Fruit fly (Drosophila melanogaster) whole organism, pupa: ENCODE measurements around the gene mthl14.
A peak's percentile ranks its signal among the peaks of the same experiment; 100 is the strongest.

Experiments
- CG10348 ChIP-seq: fragments of 200-800 bp; sonication (Bioruptor generic); IDR thresholded peaks from 2 replicates; pipeline ENCODE4 v1.3.6; 2022; ENCODE audit warnings: missing biosample characterization, missing genetic modification characterization
- CG12605 ChIP-seq: fragments of 200-800 bp; sonication (Bioruptor generic); IDR thresholded peaks from 2 replicates; pipeline ENCODE4 v1.3.6; 2022; ENCODE audit warnings: missing biosample characterization, missing genetic modification characterization
- CG13204 ChIP-seq: fragments of 200-800 bp; sonication (Bioruptor generic); optimal IDR thresholded peaks from 2 replicates; lab custom pipeline; 2018; ENCODE audit warnings: missing biosample characterization, mild to moderate bottlenecking, missing genetic modification characterization, moderate library complexity
- CG14655 ChIP-seq: fragments of 200-800 bp; sonication (Bioruptor generic); optimal IDR thresholded peaks from 3 replicates; lab custom pipeline; 2017; ENCODE audit warnings: mild to moderate bottlenecking, missing biosample characterization, missing genetic modification reagents, missing genetic modification characterization
- CG15710 ChIP-seq: fragments of 200-800 bp; sonication (Bioruptor generic); optimal IDR thresholded peaks from 2 replicates; lab custom pipeline; 2018; ENCODE audit warnings: missing biosample characterization, mild to moderate bottlenecking, missing genetic modification characterization, moderate library complexity
- CG17806 ChIP-seq: fragments of 200-800 bp; sonication (Bioruptor generic); optimal IDR thresholded peaks from 2 replicates; lab custom pipeline; 2018; ENCODE audit warnings: missing biosample characterization, mild to moderate bottlenecking, missing genetic modification characterization, moderate library complexity
- CG32121 ChIP-seq: fragments of 200-800 bp; sonication (Bioruptor generic); IDR thresholded peaks from 2 replicates; pipeline ENCODE4 v1.3.6; 2022; ENCODE audit warnings: missing biosample characterization, missing genetic modification characterization
- CG34367 ChIP-seq: fragments of 200-800 bp; sonication (Bioruptor generic); optimal IDR thresholded peaks from 2 replicates; lab custom pipeline; 2018; ENCODE audit warnings: missing biosample characterization, mild to moderate bottlenecking, missing genetic modification characterization
- CG4496 ChIP-seq: fragments of 200-800 bp; sonication (Bioruptor generic); IDR thresholded peaks from 3 replicates; pipeline ENCODE4 v1.3.6; 2022; ENCODE audit warnings: missing biosample characterization, missing genetic modification characterization
- CG8159 ChIP-seq: fragments of 200-800 bp; sonication (Bioruptor generic); optimal IDR thresholded peaks from 3 replicates; lab custom pipeline; 2018; ENCODE audit warnings: missing biosample characterization, mild to moderate bottlenecking, missing genetic modification characterization, moderate library complexity
- CG8301 ChIP-seq: fragments of 200-800 bp; sonication (Bioruptor generic); optimal IDR thresholded peaks from 2 replicates; lab custom pipeline; 2018; ENCODE audit warnings: missing biosample characterization, mild to moderate bottlenecking, missing genetic modification characterization
- CG9948 ChIP-seq: fragments of 200-800 bp; sonication (Bioruptor generic); optimal IDR thresholded peaks from 2 replicates; lab custom pipeline; 2018; ENCODE audit warnings: missing biosample characterization, mild to moderate bottlenecking, missing genetic modification characterization, moderate library complexity
- D1 ChIP-seq: fragments of 200-800 bp; sonication (Bioruptor generic); optimal IDR thresholded peaks from 2 replicates; lab custom pipeline; 2018; ENCODE audit warnings: missing biosample characterization, mild to moderate bottlenecking, missing genetic modification characterization, moderate library complexity
- EcR ChIP-seq: fragments of 200-800 bp; sonication (Bioruptor generic); optimal IDR thresholded peaks from 3 replicates; lab custom pipeline; 2019; ENCODE audit warnings: missing biosample characterization, missing genetic modification characterization, mild to moderate bottlenecking, moderate library complexity, missing genetic modification reagents
- Ets98B ChIP-seq: fragments of 200-800 bp; sonication (Bioruptor generic); IDR thresholded peaks from 2 replicates; pipeline ENCODE4 v1.3.6; 2022; ENCODE audit warnings: missing biosample characterization, missing genetic modification characterization
- Pif1A ChIP-seq: fragments of 200-800 bp; sonication (Bioruptor generic); optimal IDR thresholded peaks from 3 replicates; lab custom pipeline; 2016; ENCODE audit warnings: missing biosample characterization, missing genetic modification characterization
- Pif1B ChIP-seq: fragments of 200-800 bp; sonication (Bioruptor generic); optimal IDR thresholded peaks from 3 replicates; lab custom pipeline; 2016; ENCODE audit warnings: missing biosample characterization, missing genetic modification characterization
- Snoo ChIP-seq: fragments of 200-800 bp; sonication (Bioruptor generic); optimal IDR thresholded peaks from 3 replicates; lab custom pipeline; 2017; ENCODE audit warnings: missing biosample characterization, mild to moderate bottlenecking, missing genetic modification characterization, inconsistent platforms
- fd96Ca ChIP-seq: fragments of 200-800 bp; sonication (Bioruptor generic); IDR thresholded peaks from 3 replicates; pipeline ENCODE4 v1.3.6; 2022; ENCODE audit warnings: missing biosample characterization, missing genetic modification characterization
- gl ChIP-seq: fragments of 200-800 bp; sonication (Bioruptor generic); optimal IDR thresholded peaks from 2 replicates; lab custom pipeline; 2018; ENCODE audit warnings: missing biosample characterization, mild to moderate bottlenecking, missing genetic modification characterization
- rn ChIP-seq: fragments of 200-800 bp; sonication (Bioruptor generic); IDR thresholded peaks from 2 replicates; pipeline ENCODE4 v1.3.6; 2022; ENCODE audit warnings: missing biosample characterization, missing genetic modification characterization

The mthl14 gene

DNA sequence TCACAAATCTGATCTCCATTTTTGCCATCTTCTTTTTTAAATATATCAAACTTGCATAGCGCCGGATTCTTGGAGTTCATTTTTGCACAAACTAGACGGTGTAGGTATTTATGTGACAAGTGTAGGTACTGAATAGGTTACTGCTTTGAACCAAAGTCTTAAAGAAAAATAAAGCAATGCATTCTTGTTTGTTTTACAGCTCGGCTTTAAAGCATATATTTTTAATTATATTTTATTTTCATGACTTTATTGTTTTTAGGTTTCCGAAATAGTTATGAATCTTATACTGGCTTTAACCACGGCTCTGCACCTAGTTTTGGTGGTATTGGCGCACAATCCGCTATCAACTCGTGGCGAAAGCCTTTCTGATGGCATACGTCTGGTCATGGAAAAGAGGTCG, 26.0 kb downstream of the mthl14 start, which contains the start of gene CG32845:
CG32845 (minus strand) TSS at position 101 of the 400 bp plus-strand sequence.
- TF ChIP-seq Ets98B (GFP tag; lab: Robert Waterston, UW), result no peak
- no peak for TF ChIP-seq CG13204
- TF ChIP-seq CG32121 (GFP tag; lab: Robert Waterston, UW), result no peak
- TF ChIP-seq Pif1B (GFP tag; lab: Kevin White, UChicago), result no peak
- no peak for TF ChIP-seq CG34367 (tag; lab: Kevin White, UChicago)
- TF ChIP-seq rn (GFP tag; lab: Robert Waterston, UW), result no peak
- TF ChIP-seq CG9948 (tag; lab: Kevin White, UChicago), result no peak
- TF ChIP-seq D1, result no peak
- no peak for TF ChIP-seq CG10348 (GFP tag; lab: Robert Waterston, UW)
- TF ChIP-seq CG12605 (GFP tag; lab: Robert Waterston, UW), result no peak
- TF ChIP-seq fd96Ca, result no peak
- TF ChIP-seq CG17806 (tag; lab: Kevin White, UChicago), result no peak
- TF ChIP-seq CG15710 (tag; lab: Kevin White, UChicago), result no peak
- TF ChIP-seq Snoo (tag; lab: Kevin White, UChicago), result no peak
- no peak for TF ChIP-seq CG8301
- no peak for TF ChIP-seq EcR (GFP tag; lab: Kevin White, UChicago)
- TF ChIP-seq CG14655, result no peak
- no peak for TF ChIP-seq Pif1A (GFP tag; lab: Kevin White, UChicago)
- TF ChIP-seq gl (tag; lab: Kevin White, UChicago), result no peak

DNA sequence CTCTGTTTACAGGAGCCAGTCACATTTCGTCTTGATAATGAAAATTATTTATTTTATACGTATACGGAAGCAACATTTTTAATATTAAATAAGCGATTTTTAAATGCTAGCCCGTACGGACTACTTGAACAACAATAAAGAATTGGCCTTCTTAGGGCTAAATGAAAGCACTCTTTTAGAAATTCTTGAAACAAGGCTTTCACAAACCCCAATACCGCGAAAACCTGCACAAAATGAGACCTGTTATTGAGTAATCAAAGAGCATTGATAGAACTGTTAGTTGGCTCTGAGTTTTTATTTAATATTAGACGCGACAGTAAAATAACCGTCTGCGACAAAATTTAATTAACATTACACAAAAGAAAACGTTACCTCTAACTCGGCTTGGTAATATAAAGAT, 27.6 kb downstream of the mthl14 start, which contains the start of gene ttm2:
ttm2 (plus strand) TSS at position 301 of the 400 bp plus-strand sequence.
- TF ChIP-seq gl (tag; lab: Kevin White, UChicago) (no peak), Ets98B (GFP tag; lab: Robert Waterston, UW) (no peak), Pif1B (GFP tag; lab: Kevin White, UChicago) (no peak), CG4496 (no peak), CG34367 (tag; lab: Kevin White, UChicago) (no peak), CG9948 (tag; lab: Kevin White, UChicago) (no peak)

DNA sequence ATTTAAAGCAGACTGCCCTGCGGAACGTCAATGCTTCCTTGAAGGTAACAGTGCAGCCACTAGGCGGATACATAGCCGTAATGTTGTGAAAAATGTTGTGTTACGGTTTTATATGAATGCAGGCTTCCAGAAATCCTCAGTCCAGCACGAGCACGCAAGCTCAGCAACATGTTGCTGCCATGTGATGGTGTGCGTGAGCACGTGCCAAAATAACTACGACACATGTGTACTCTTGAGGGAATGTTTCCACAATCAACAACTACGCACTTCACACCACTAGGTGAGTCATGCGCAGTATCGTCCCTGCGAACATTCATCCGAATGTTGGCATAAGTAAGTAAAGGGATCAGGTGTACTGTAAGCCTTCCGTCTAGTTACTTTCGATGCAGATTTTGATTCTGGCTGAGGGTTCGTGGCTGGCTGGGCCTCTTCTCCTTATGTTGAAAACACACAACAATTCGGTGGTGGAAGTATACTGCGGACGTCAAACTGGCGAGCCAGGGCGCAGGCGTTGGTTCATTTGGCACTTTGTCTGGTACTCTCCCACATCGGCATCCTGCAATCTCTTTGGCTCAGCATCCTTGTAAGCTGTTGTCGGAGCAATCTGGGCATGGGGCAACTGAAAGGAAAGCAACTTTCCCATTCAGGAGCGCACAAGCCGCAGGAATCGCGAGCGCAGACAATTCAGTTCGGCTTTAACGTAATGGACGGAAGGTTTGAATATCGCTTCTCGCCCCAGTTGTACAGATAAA, 29.6 kb downstream of the mthl14 start, which contains the start of gene RhoGEF3:
RhoGEF3 (plus strand) TSS at position 702 of the 752 bp plus-strand sequence.
- TF ChIP-seq rn (GFP tag; lab: Robert Waterston, UW), result no peak
- TF ChIP-seq CG4496, result no peak
- no peak for TF ChIP-seq CG8159
- no peak for TF ChIP-seq gl (tag; lab: Kevin White, UChicago)
- no peak for TF ChIP-seq CG10348 (GFP tag; lab: Robert Waterston, UW)
- TF ChIP-seq D1, result no peak
- TF ChIP-seq CG9948 (tag; lab: Kevin White, UChicago), result no peak
- no peak for TF ChIP-seq Pif1A (GFP tag; lab: Kevin White, UChicago)
- no peak for TF ChIP-seq CG12605 (GFP tag; lab: Robert Waterston, UW)
- no peak for TF ChIP-seq Pif1B (GFP tag; lab: Kevin White, UChicago)
- TF ChIP-seq EcR (GFP tag; lab: Kevin White, UChicago), result no peak
- TF ChIP-seq fd96Ca, result no peak

DNA sequence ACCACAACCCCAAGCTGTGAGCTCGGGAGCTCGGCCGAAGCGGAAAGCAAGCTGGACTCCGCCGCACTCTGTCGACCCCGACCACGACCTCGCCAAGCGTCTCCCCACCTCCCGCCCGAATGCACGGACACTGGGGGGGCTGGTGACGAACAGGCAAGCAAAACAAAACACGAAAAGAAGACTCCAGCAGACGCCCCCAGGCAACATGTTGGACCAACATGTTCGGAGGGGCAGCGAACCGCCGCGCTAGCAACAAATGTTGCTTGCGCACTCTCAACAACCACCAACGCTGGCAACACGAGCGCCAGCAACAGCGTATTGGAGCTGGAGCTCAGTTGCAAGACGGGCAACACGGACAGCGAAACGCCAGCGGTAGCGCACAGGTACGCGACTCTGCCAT, 35.0 kb downstream of the mthl14 start:
- TF ChIP-seq CG15710 (tag; lab: Kevin White, UChicago) (no peak), CG13204 (peak; percentile 87), EcR (GFP tag; lab: Kevin White, UChicago) (peak; percentile 58), Ets98B (GFP tag; lab: Robert Waterston, UW) (peak; percentile 18; the same call in 1 of the 2 replicates), rn (GFP tag; lab: Robert Waterston, UW) (no peak), CG4496 (peak; percentile 57; the same call in 2 of the 3 replicates), CG12605 (GFP tag; lab: Robert Waterston, UW) (peak; percentile 45; the same call in 1 of the 2 replicates)

DNA sequence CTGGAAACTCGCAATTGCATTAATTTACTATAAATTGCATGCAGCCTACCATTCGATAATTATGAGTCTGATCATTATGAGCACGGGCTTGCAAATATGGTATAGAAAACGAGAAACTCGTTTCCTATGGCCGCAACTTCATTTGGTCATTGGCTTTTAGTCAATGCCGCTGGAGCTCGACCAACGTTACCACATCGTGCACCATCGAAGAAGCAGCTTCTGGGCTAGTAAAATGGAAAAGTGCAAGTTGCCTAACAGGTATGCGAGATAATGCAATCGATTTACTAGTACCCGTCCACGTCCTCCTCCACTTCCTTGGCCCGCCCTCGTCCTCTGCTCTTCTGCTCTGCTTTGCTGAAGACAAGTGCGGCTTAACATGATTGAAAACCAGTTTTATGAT, 37.0 kb downstream of the mthl14 start:
- TF ChIP-seq Snoo (tag; lab: Kevin White, UChicago) (no peak), CG10348 (GFP tag; lab: Robert Waterston, UW) (0 out of 2 replicates have a peak, but pooled peaks have one; percentile 10), rn (GFP tag; lab: Robert Waterston, UW) (no peak), CG8301 (peak; percentile 28), CG8159 (no peak), EcR (GFP tag; lab: Kevin White, UChicago) (peak; percentile 82), D1 (no peak), CG13204 (no peak), CG17806 (tag; lab: Kevin White, UChicago) (no peak), Pif1B (GFP tag; lab: Kevin White, UChicago) (no peak), CG15710 (tag; lab: Kevin White, UChicago) (no peak), Pif1A (GFP tag; lab: Kevin White, UChicago) (no peak), CG4496 (0 out of 3 replicates have a peak, but pooled peaks have one; percentile 31)

DNA sequence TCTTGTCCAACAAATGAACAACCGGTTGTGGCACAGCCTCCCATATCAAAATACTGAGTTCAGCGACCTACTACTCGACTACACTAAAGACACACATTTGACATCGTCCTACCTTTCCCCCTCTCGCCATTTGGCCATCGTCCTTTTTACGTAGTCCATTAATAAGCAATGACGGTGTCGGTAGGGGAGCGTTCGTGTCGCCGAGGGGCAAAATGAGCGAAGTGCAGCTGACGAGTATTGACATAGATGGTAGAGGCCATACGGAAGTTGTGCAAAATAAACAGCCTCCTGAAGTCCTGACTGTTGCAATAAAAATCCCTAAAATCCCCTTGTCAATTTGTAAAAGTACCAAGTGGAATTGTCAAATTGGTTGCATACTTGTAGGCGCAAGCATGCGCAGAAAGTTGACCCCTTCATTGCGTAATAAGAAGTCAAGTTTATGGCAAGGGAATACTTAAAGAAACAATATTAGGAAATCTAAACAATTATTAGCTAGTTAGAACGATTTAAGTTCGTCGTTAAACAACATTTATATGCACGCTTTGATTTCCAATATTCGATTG, 44.4 kb downstream of the mthl14 start:
- TF ChIP-seq CG34367 (tag; lab: Kevin White, UChicago), result no peak
- TF ChIP-seq CG13204, result no peak
- no peak for TF ChIP-seq rn (GFP tag; lab: Robert Waterston, UW)
- no peak for TF ChIP-seq Pif1A (GFP tag; lab: Kevin White, UChicago)
- no peak for TF ChIP-seq CG32121 (GFP tag; lab: Robert Waterston, UW)
- TF ChIP-seq CG15710 (tag; lab: Kevin White, UChicago), result no peak
- peak; percentile 80 for TF ChIP-seq EcR (GFP tag; lab: Kevin White, UChicago)
- TF ChIP-seq D1, result no peak
- no peak for TF ChIP-seq CG14655
- no peak for TF ChIP-seq CG8301
- no peak for TF ChIP-seq CG10348 (GFP tag; lab: Robert Waterston, UW)
- TF ChIP-seq CG4496, result 0 out of 3 replicates have a peak, but pooled peaks have one; percentile 36
- no peak for TF ChIP-seq gl (tag; lab: Kevin White, UChicago)
- no peak for TF ChIP-seq Ets98B (GFP tag; lab: Robert Waterston, UW)
- TF ChIP-seq CG17806 (tag; lab: Kevin White, UChicago), result no peak
- no peak for TF ChIP-seq CG9948 (tag; lab: Kevin White, UChicago)
- TF ChIP-seq Pif1B (GFP tag; lab: Kevin White, UChicago), result no peak
- TF ChIP-seq, all 21 proteins: peak for 2
